Fruit fly (Drosophila melanogaster) whole organism, prepupa: ENCODE results near the gene Ir62a.
A peak's percentile ranks its signal among the peaks of the same experiment; 100 is the strongest.

Experiments
- Blimp-1 ChIP-seq: fragments of 200-800 bp; sonication (Bioruptor generic); optimal IDR thresholded peaks from 3 replicates; lab custom pipeline; 2017; ENCODE audit warnings: missing biosample characterization, missing genetic modification characterization, mild to moderate bottlenecking, moderate library complexity, missing genetic modification reagents
- CG10631 ChIP-seq: fragments of 200-800 bp; sonication (Bioruptor generic); optimal IDR thresholded peaks from 2 replicates; lab custom pipeline; 2016; ENCODE audit warnings: missing biosample characterization, missing genetic modification characterization
- CG10669 ChIP-seq: fragments of 200-800 bp; sonication (Bioruptor generic); optimal IDR thresholded peaks from 3 replicates; lab custom pipeline; 2018; ENCODE audit warnings: missing biosample characterization, mild to moderate bottlenecking, missing genetic modification characterization, moderate library complexity
- CG11294 ChIP-seq: fragments of 200-800 bp; sonication (Bioruptor generic); IDR thresholded peaks from 2 replicates; pipeline ENCODE4 v1.3.6; 2022; ENCODE audit warnings: missing biosample characterization, missing genetic modification characterization
- CG11762 ChIP-seq: fragments of 200-800 bp; sonication (Bioruptor generic); optimal IDR thresholded peaks from 3 replicates; lab custom pipeline; 2016; ENCODE audit warnings: missing biosample characterization, missing genetic modification characterization; ENCODE audit not compliant: insufficient read depth
- CG11902 ChIP-seq: fragments of 200-800 bp; sonication (Bioruptor generic); optimal IDR thresholded peaks from 3 replicates; lab custom pipeline; 2016; ENCODE audit warnings: missing biosample characterization, missing genetic modification characterization
- CG15336 ChIP-seq: fragments of 200-800 bp; sonication (Bioruptor generic); IDR thresholded peaks from 2 replicates; pipeline ENCODE4 v1.3.6; 2022; ENCODE audit warnings: missing biosample characterization, missing genetic modification characterization
- CG16779 ChIP-seq: fragments of 200-800 bp; sonication (Bioruptor generic); optimal IDR thresholded peaks from 3 replicates; lab custom pipeline; 2017; ENCODE audit warnings: missing biosample characterization, mild to moderate bottlenecking, missing genetic modification characterization
- CG3032 ChIP-seq: fragments of 200-800 bp; optimal IDR thresholded peaks from 2 replicates; lab custom pipeline; 2019; ENCODE audit warnings: missing biosample characterization, mild to moderate bottlenecking, missing genetic modification characterization, moderate library complexity
- CG31627 ChIP-seq: fragments of 200-800 bp; sonication (Bioruptor generic); optimal IDR thresholded peaks from 3 replicates; lab custom pipeline; 2016; ENCODE audit warnings: missing biosample characterization, missing genetic modification characterization
- CG34406 ChIP-seq: fragments of 200-800 bp; sonication (Bioruptor generic); optimal IDR thresholded peaks from 3 replicates; lab custom pipeline; 2016; ENCODE audit warnings: missing biosample characterization, missing genetic modification characterization
- CG3919 ChIP-seq: fragments of 200-800 bp; sonication (Bioruptor generic); optimal IDR thresholded peaks from 3 replicates; lab custom pipeline; 2016; ENCODE audit warnings: missing biosample characterization, missing genetic modification characterization
- CG6163 ChIP-seq: fragments of 200-800 bp; sonication (Bioruptor generic); IDR thresholded peaks from 3 replicates; pipeline ENCODE4 v1.3.6; 2022; ENCODE audit warnings: missing biosample characterization, missing genetic modification characterization
- CG6276 ChIP-seq: fragments of 200-800 bp; sonication (Bioruptor generic); optimal IDR thresholded peaks from 2 replicates; lab custom pipeline; 2017; ENCODE audit warnings: missing biosample characterization, mild to moderate bottlenecking, missing genetic modification characterization
- CG6792 ChIP-seq: fragments of 200-800 bp; sonication (Bioruptor generic); optimal IDR thresholded peaks from 3 replicates; lab custom pipeline; 2016; ENCODE audit warnings: missing biosample characterization, missing genetic modification characterization
- CG6808 ChIP-seq: fragments of 200-800 bp; sonication (Bioruptor generic); optimal IDR thresholded peaks from 3 replicates; lab custom pipeline; 2017; ENCODE audit warnings: missing biosample characterization, missing genetic modification characterization, mild to moderate bottlenecking, moderate library complexity, missing genetic modification reagents
- CG6854 ChIP-seq: fragments of 200-800 bp; sonication (Bioruptor generic); optimal IDR thresholded peaks from 2 replicates; lab custom pipeline; 2017; ENCODE audit warnings: missing biosample characterization, mild to moderate bottlenecking, missing genetic modification characterization
- CG7368 ChIP-seq: fragments of 200-800 bp; sonication (Bioruptor generic); optimal IDR thresholded peaks from 3 replicates; lab custom pipeline; 2016; ENCODE audit warnings: missing biosample characterization, missing genetic modification characterization
- CG8319 ChIP-seq: fragments of 200-800 bp; sonication (Bioruptor generic); optimal IDR thresholded peaks from 3 replicates; lab custom pipeline; 2016; ENCODE audit warnings: missing biosample characterization, missing genetic modification characterization
- Eip75B ChIP-seq: fragments of 200-800 bp; sonication (Bioruptor generic); optimal IDR thresholded peaks from 3 replicates; lab custom pipeline; 2016; ENCODE audit warnings: missing biosample characterization, missing genetic modification characterization
- Eip78C ChIP-seq: fragments of 200-800 bp; sonication (Bioruptor generic); peaks from one replicate; lab custom pipeline; 2016; ENCODE audit warnings: missing biosample characterization, missing genetic modification characterization
- Eip93F ChIP-seq: fragments of 200-800 bp; sonication (Bioruptor generic); optimal IDR thresholded peaks from 2 replicates; lab custom pipeline; 2016; ENCODE audit warnings: missing biosample characterization, mild to moderate bottlenecking, missing genetic modification characterization
- Ets96B ChIP-seq: fragments of 200-800 bp; optimal IDR thresholded peaks from 2 replicates; lab custom pipeline; 2019; ENCODE audit warnings: missing biosample characterization, mild to moderate bottlenecking, missing genetic modification characterization, moderate library complexity
- Gug ChIP-seq: fragments of 200-800 bp; sonication (Bioruptor generic); IDR thresholded peaks from 2 replicates; pipeline ENCODE4 v1.3.6; 2022; ENCODE audit warnings: missing biosample characterization, missing genetic modification characterization
- Hr39 ChIP-seq: fragments of 200-800 bp; sonication (Bioruptor generic); optimal IDR thresholded peaks from 2 replicates; lab custom pipeline; 2016; ENCODE audit warnings: missing biosample characterization, missing genetic modification characterization
- Hr4 ChIP-seq: fragments of 200-800 bp; sonication (Bioruptor generic); optimal IDR thresholded peaks from 3 replicates; lab custom pipeline; 2016; ENCODE audit warnings: missing biosample characterization, missing genetic modification characterization
- Met ChIP-seq: fragments of 200-800 bp; sonication (Bioruptor generic); optimal IDR thresholded peaks from 3 replicates; lab custom pipeline; 2016; ENCODE audit warnings: missing biosample characterization, missing genetic modification characterization
- OdsH ChIP-seq: fragments of 200-800 bp; sonication (Bioruptor generic); optimal IDR thresholded peaks from 3 replicates; lab custom pipeline; 2016; ENCODE audit warnings: missing biosample characterization, missing genetic modification characterization
- Sox102F ChIP-seq: fragments of 200-800 bp; sonication (Bioruptor generic); optimal IDR thresholded peaks from 2 replicates; lab custom pipeline; 2016; ENCODE audit warnings: missing biosample characterization, mild to moderate bottlenecking, missing genetic modification characterization
- Sox15 ChIP-seq: fragments of 200-800 bp; sonication (Bioruptor generic); optimal IDR thresholded peaks from 3 replicates; lab custom pipeline; 2016; ENCODE audit warnings: missing biosample characterization, missing genetic modification characterization
- acj6 ChIP-seq: fragments of 200-800 bp; sonication (Bioruptor generic); optimal IDR thresholded peaks from 3 replicates; lab custom pipeline; 2016; ENCODE audit warnings: missing biosample characterization, missing genetic modification characterization
- cyc ChIP-seq: fragments of 200-800 bp; sonication (Bioruptor generic); optimal IDR thresholded peaks from 3 replicates; lab custom pipeline; 2016; ENCODE audit warnings: missing biosample characterization, missing genetic modification characterization
- dac ChIP-seq: fragments of 200-800 bp; sonication (Bioruptor generic); optimal IDR thresholded peaks from 2 replicates; lab custom pipeline; 2017; ENCODE audit warnings: missing biosample characterization, mild to moderate bottlenecking, missing genetic modification characterization
- dsx ChIP-seq: fragments of 200-800 bp; optimal IDR thresholded peaks from 3 replicates; lab custom pipeline; 2019; ENCODE audit warnings: missing biosample characterization, mild to moderate bottlenecking, missing genetic modification characterization, moderate library complexity; ENCODE audit not compliant: poor library complexity, severe bottlenecking
- eg ChIP-seq: fragments of 200-800 bp; sonication (Bioruptor generic); IDR thresholded peaks from 3 replicates; pipeline ENCODE4 v1.3.6; 2022; ENCODE audit warnings: missing biosample characterization, missing genetic modification characterization
- esn ChIP-seq: fragments of 200-800 bp; sonication (Bioruptor generic); optimal IDR thresholded peaks from 2 replicates; lab custom pipeline; 2016; ENCODE audit warnings: missing biosample characterization, mild to moderate bottlenecking, missing genetic modification characterization, moderate library complexity
- fd59A ChIP-seq: fragments of 200-800 bp; sonication (Bioruptor generic); optimal IDR thresholded peaks from 2 replicates; lab custom pipeline; 2017; ENCODE audit warnings: missing biosample characterization, mild to moderate bottlenecking, missing genetic modification characterization, missing genetic modification reagents
- lz ChIP-seq: fragments of 200-800 bp; sonication (Bioruptor generic); optimal IDR thresholded peaks from 3 replicates; lab custom pipeline; 2016; ENCODE audit warnings: missing biosample characterization, missing genetic modification characterization
- net ChIP-seq: fragments of 200-800 bp; sonication (Bioruptor generic); optimal IDR thresholded peaks from 3 replicates; lab custom pipeline; 2016; ENCODE audit warnings: missing biosample characterization, missing genetic modification characterization
- pdm3 ChIP-seq: fragments of 200-800 bp; sonication (Bioruptor generic); optimal IDR thresholded peaks from 3 replicates; lab custom pipeline; 2016; ENCODE audit warnings: missing biosample characterization, missing genetic modification characterization
- spab ChIP-seq: fragments of 200-800 bp; sonication (Bioruptor generic); optimal IDR thresholded peaks from 2 replicates; lab custom pipeline; 2017; ENCODE audit warnings: missing biosample characterization, mild to moderate bottlenecking, missing genetic modification characterization, missing genetic modification reagents
- ss ChIP-seq, 2 experiments: fragments of 200-800 bp; sonication (Bioruptor generic); optimal IDR thresholded peaks; 2 replicates in 1 of 2; 3 replicates in 1 of 2; lab custom pipeline; 2017 to 2018; ENCODE audit warnings: mild to moderate bottlenecking in 2 of 2, missing biosample characterization in 2 of 2, missing genetic modification characterization in 2 of 2, moderate library complexity in 1 of 2
- svp ChIP-seq: fragments of 200-800 bp; sonication (Bioruptor generic); peaks from one replicate; lab custom pipeline; 2016; ENCODE audit warnings: missing biosample characterization, missing genetic modification characterization
- topi ChIP-seq: fragments of 200-800 bp; sonication (Bioruptor generic); optimal IDR thresholded peaks from 3 replicates; lab custom pipeline; 2016; ENCODE audit warnings: missing biosample characterization, missing genetic modification characterization
- vri ChIP-seq: fragments of 200-800 bp; sonication (Bioruptor generic); optimal IDR thresholded peaks from 3 replicates; lab custom pipeline; 2016; ENCODE audit warnings: missing biosample characterization, mild to moderate bottlenecking, missing genetic modification characterization

The Ir62a gene

DNA sequence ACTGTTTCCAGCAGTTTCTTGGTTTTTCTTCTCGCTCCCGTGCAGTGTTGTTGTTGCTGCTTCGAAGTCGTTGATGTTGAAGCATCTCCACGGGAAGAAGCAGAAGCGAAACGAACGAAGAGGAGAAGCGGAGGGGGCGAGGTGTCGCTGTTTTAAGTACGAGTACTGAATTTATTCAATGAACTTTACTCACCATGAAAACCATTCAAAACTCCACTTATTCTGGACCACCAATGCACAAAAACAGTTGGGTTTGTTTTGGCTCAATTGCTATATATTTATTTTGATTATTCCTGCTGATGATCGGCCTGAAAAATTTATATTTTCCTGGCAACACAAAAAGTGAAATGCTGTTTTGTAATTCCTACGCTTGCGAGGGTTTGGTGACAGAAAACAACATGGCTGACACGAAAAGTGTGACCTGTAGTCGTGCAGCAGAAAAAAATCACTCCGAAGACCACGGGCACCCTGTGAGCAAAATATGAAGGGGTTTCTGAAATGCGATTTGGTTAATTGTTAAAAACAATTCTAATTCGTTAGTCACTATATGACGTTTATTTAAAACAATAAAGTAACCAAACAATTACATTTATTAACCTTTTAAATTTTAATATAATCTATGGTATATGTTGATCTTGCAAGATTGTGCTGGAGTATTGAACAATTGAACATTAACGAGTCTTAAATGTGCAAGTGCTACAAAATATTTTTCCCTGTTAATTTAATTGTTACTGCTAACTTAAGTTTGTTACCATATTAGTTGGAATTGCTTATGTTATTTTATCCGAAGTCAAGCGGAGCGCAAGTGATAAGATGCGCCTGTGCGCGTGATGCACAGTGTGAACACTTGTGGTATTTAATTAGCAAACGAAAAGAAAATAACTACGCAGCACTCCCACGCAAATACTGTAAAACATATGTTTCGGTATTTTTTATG is 37.4 kb upstream of the Ir62a start, which contains the start of gene CG7879:
CG7879 (minus strand) TSS at position 384 of the 937 bp plus-strand sequence.
- TF ChIP-seq CG3032, result peak; percentile 18
- TF ChIP-seq dsx (GFP tag; lab: Kevin White, UChicago), result peak; percentile 28
- TF ChIP-seq CG31627 (GFP tag; lab: Kevin White, UChicago), result peak; percentile 31
- TF ChIP-seq CG11762, result no peak
- TF ChIP-seq Blimp-1, result no peak
- TF ChIP-seq CG16779, result peak; percentile 50
- peak; percentile 29 for TF ChIP-seq CG3919 (GFP tag; lab: Kevin White, UChicago)
- TF ChIP-seq Met (GFP tag; lab: Kevin White, UChicago), result no peak
- TF ChIP-seq eg, result 0 out of 3 replicates have a peak, but pooled peaks have one; percentile 25
- peak; percentile 10 to 20 for TF ChIP-seq ss (GFP tag; optimal IDR thresholded peaks at IDR 0.05; lab: Kevin White, UChicago)
- peak; percentile 50 for TF ChIP-seq CG10631 (GFP tag; lab: Kevin White, UChicago)
- TF ChIP-seq CG11902 (GFP tag; lab: Kevin White, UChicago), result no peak
- TF ChIP-seq Eip93F (GFP tag; lab: Kevin White, UChicago), result no peak
- no peak for TF ChIP-seq CG34406 (GFP tag; lab: Kevin White, UChicago)
- peak; percentile 73 for TF ChIP-seq Eip78C (GFP tag; lab: Kevin White, UChicago)
- peak; percentile 63 for TF ChIP-seq CG6854 (GFP tag; lab: Kevin White, UChicago)
- TF ChIP-seq net (GFP tag; lab: Kevin White, UChicago), result peak; percentile 55
- TF ChIP-seq esn, result peak; percentile 43
- peak; percentile 57 for TF ChIP-seq svp (GFP tag; lab: Kevin White, UChicago)
- TF ChIP-seq Sox102F (GFP tag; lab: Kevin White, UChicago), result peak; percentile 23
- TF ChIP-seq vri (GFP tag; lab: Kevin White, UChicago), result peak; percentile 52
- TF ChIP-seq topi (GFP tag; lab: Kevin White, UChicago), result no peak
- TF ChIP-seq Ets96B (tag; lab: Kevin White, UChicago), result no peak
- TF ChIP-seq OdsH, result peak; percentile 48
- TF ChIP-seq CG6163 (GFP tag; lab: Robert Waterston, UW), result peak; percentile 34; the same call in 2 of the 3 replicates
- no peak for TF ChIP-seq spab (GFP tag; lab: Kevin White, UChicago)
- TF ChIP-seq CG7368 (GFP tag; lab: Kevin White, UChicago), result no peak
- no peak for TF ChIP-seq Eip75B (GFP tag; lab: Kevin White, UChicago)
- TF ChIP-seq lz (GFP tag; lab: Kevin White, UChicago), result peak; percentile 19
- no peak for TF ChIP-seq acj6 (GFP tag; lab: Kevin White, UChicago)
- peak; percentile 7 for TF ChIP-seq cyc (GFP tag; lab: Kevin White, UChicago)
- TF ChIP-seq CG8319 (GFP tag; lab: Kevin White, UChicago), result no peak
- peak; percentile 11 for TF ChIP-seq Sox15 (GFP tag; lab: Kevin White, UChicago)
- peak; percentile 42 for TF ChIP-seq Hr4 (GFP tag; lab: Kevin White, UChicago)
- TF ChIP-seq fd59A, result no peak
- no peak for TF ChIP-seq CG11294 (GFP tag; lab: Robert Waterston, UW)
- TF ChIP-seq dac (GFP tag; lab: Kevin White, UChicago), result no peak
- TF ChIP-seq CG15336 (GFP tag; lab: Robert Waterston, UW), result peak; percentile 20; the same call in 1 of the 2 replicates
- no peak for TF ChIP-seq CG6276 (GFP tag; lab: Kevin White, UChicago)

dm6 chr3L:1565092-1565491 is 34.0 kb upstream of the Ir62a start, which contains the start of gene CG12003:
TSS of gene CG12003 (plus strand) at chr3L:1565392.
- TF ChIP-seq CG6792 (GFP tag; lab: Kevin White, UChicago) (no peak), net (GFP tag; lab: Kevin White, UChicago) (no peak), Met (GFP tag; lab: Kevin White, UChicago) (no peak), CG3919 (GFP tag; lab: Kevin White, UChicago) (no peak), Sox102F (GFP tag; lab: Kevin White, UChicago) (no peak), dsx (GFP tag; lab: Kevin White, UChicago) (no peak), Hr39 (GFP tag; lab: Kevin White, UChicago) (no peak), CG31627 (GFP tag; lab: Kevin White, UChicago) (no peak), Sox15 (GFP tag; lab: Kevin White, UChicago) (no peak), CG11762 (no peak), pdm3 (GFP tag; lab: Kevin White, UChicago) (no peak), ss (GFP tag; optimal IDR thresholded peaks at IDR 0.05; lab: Kevin White, UChicago) (no peak), CG15336 (GFP tag; lab: Robert Waterston, UW) (no peak), CG10669 (no peak), Eip75B (GFP tag; lab: Kevin White, UChicago) (no peak), Gug (GFP tag; lab: Robert Waterston, UW) (no peak), CG6808 (no peak)
